Fruit fly (Drosophila melanogaster) whole organism, embryonic: ENCODE results near the gene CG33107.

Experiments
- CG2889 ChIP-seq: fragments of 200-800 bp; sonication (Bioruptor generic); IDR thresholded peaks from 3 replicates; pipeline ENCODE4 v1.3.6; 2022; ENCODE audit warnings: missing biosample characterization, missing genetic modification characterization
- Dip3 ChIP-seq: fragments of 200-800 bp; sonication (Bioruptor generic); optimal IDR thresholded peaks from 3 replicates; lab custom pipeline; 2016; ENCODE audit warnings: missing biosample characterization, missing genetic modification characterization
- crol ChIP-seq: fragments of 200-800 bp; sonication (Bioruptor generic); IDR thresholded peaks from 2 replicates; pipeline ENCODE4 v1.3.6; 2022; ENCODE audit warnings: missing biosample characterization, missing genetic modification characterization

- TF ChIP-seq CG2889 = no peak
- no peak for TF ChIP-seq Dip3 (GFP tag; lab: Kevin White, UChicago)
- TF ChIP-seq crol (GFP tag; lab: Robert Waterston, UW) = no peak
These were observed 36.9 kb downstream of the CG33107 start, which contains the start of gene AdipoR for dm6 chr3R:22547585-22548022.
